Fruit fly (Drosophila melanogaster) whole organism, embryonic: Measurements from ENCODE around the gene CG5262.

ENCODE experiments used
- Antp ChIP-seq: fragments of 200-800 bp; sonication (Bioruptor generic); optimal IDR thresholded peaks from 3 replicates; lab custom pipeline; 2016; ENCODE audit warnings: missing biosample characterization, missing genetic modification characterization
- B-H1 ChIP-seq: fragments of 200-800 bp; sonication (Bioruptor generic); IDR thresholded peaks from 3 replicates; pipeline ENCODE4 v1.3.6; 2022; ENCODE audit warnings: missing biosample characterization, missing genetic modification characterization
- B-H2 ChIP-seq: fragments of 200-800 bp; sonication (Bioruptor generic); optimal IDR thresholded peaks from 2 replicates; lab custom pipeline; 2018; ENCODE audit warnings: missing biosample characterization, mild to moderate bottlenecking, missing genetic modification characterization
- BtbVII ChIP-seq: fragments of 200-800 bp; sonication (Bioruptor generic); optimal IDR thresholded peaks from 3 replicates; lab custom pipeline; 2017; ENCODE audit warnings: missing biosample characterization, mild to moderate bottlenecking, missing genetic modification characterization
- C15 ChIP-seq: fragments of 200-800 bp; sonication (Bioruptor generic); IDR thresholded peaks from 3 replicates; pipeline ENCODE4 v1.3.6; 2022; ENCODE audit warnings: missing biosample characterization, missing genetic modification characterization
- CG11093 ChIP-seq: fragments of 200-800 bp; sonication (Bioruptor generic); IDR thresholded peaks from 3 replicates; pipeline ENCODE4 v1.3.6; 2022; ENCODE audit warnings: missing biosample characterization, missing genetic modification characterization
- CG11696 ChIP-seq: fragments of 200-800 bp; sonication (Bioruptor generic); IDR thresholded peaks from 2 replicates; pipeline ENCODE4 v1.3.6; 2022; ENCODE audit warnings: missing biosample characterization, missing genetic modification characterization
- CG11723 ChIP-seq: fragments of 200-800 bp; sonication (Bioruptor generic); optimal IDR thresholded peaks from 2 replicates; lab custom pipeline; 2017; ENCODE audit warnings: missing biosample characterization, mild to moderate bottlenecking, missing genetic modification characterization
- CG12236 ChIP-seq: fragments of 200-800 bp; sonication (Bioruptor generic); optimal IDR thresholded peaks from 2 replicates; lab custom pipeline; 2016; ENCODE audit warnings: missing biosample characterization, missing genetic modification characterization
- CG1233 ChIP-seq: fragments of 200-800 bp; sonication (Bioruptor generic); optimal IDR thresholded peaks from 4 replicates; lab custom pipeline; 2018; ENCODE audit warnings: missing biosample characterization, mild to moderate bottlenecking, missing genetic modification characterization
- CG13287 ChIP-seq: fragments of 200-800 bp; sonication (Bioruptor generic); IDR thresholded peaks from 2 replicates; pipeline ENCODE4 v1.3.6; 2022; ENCODE audit warnings: missing biosample characterization, missing genetic modification characterization; ENCODE audit not compliant: partially characterized antibody
- CG14050 ChIP-seq: fragments of 200-800 bp; sonication (Bioruptor generic); IDR thresholded peaks from 3 replicates; pipeline ENCODE4 v1.3.6; 2022; ENCODE audit warnings: missing biosample characterization, missing genetic modification characterization
- CG16815 ChIP-seq: fragments of 200-800 bp; sonication (Bioruptor generic); optimal IDR thresholded peaks from 3 replicates; lab custom pipeline; 2017; ENCODE audit warnings: missing biosample characterization, mild to moderate bottlenecking, missing genetic modification characterization
- CG17328 ChIP-seq: fragments of 200-800 bp; sonication (Bioruptor generic); IDR thresholded peaks from 2 replicates; pipeline ENCODE4 v1.3.6; 2022; ENCODE audit warnings: missing biosample characterization, missing genetic modification characterization
- CG17359 ChIP-seq: fragments of 200-800 bp; sonication (Bioruptor generic); optimal IDR thresholded peaks from 3 replicates; lab custom pipeline; 2018; ENCODE audit warnings: missing biosample characterization, mild to moderate bottlenecking, missing genetic modification characterization, moderate library complexity
- CG2120 ChIP-seq: fragments of 200-800 bp; sonication (Bioruptor generic); optimal IDR thresholded peaks from 3 replicates; lab custom pipeline; 2016; ENCODE audit warnings: missing biosample characterization, missing genetic modification characterization
- CG2875 ChIP-seq: fragments of 200-800 bp; sonication (Bioruptor generic); optimal IDR thresholded peaks from 2 replicates; lab custom pipeline; 2017; ENCODE audit warnings: missing biosample characterization, mild to moderate bottlenecking, missing genetic modification characterization, missing genetic modification reagents
- CG30431 ChIP-seq: fragments of 200-800 bp; sonication (Bioruptor generic); optimal IDR thresholded peaks from 2 replicates; lab custom pipeline; 2017; ENCODE audit warnings: missing biosample characterization, missing genetic modification characterization
- CG32532 ChIP-seq: fragments of 200-800 bp; sonication (Bioruptor generic); IDR thresholded peaks from 2 replicates; pipeline ENCODE4 v1.3.6; 2022; ENCODE audit warnings: missing biosample characterization, missing genetic modification characterization
- CG3726 ChIP-seq: fragments of 200-800 bp; sonication (Bioruptor generic); IDR thresholded peaks from 3 replicates; pipeline ENCODE4, ENCODE4 v1.3.6; 2022; ENCODE audit warnings: missing biosample characterization, missing genetic modification characterization
- CG3995 ChIP-seq: fragments of 200-800 bp; sonication (Bioruptor generic); optimal IDR thresholded peaks from 3 replicates; lab custom pipeline; 2016; ENCODE audit warnings: missing biosample characterization, missing genetic modification characterization
- CG4424 ChIP-seq: fragments of 200-800 bp; sonication (Bioruptor generic); optimal IDR thresholded peaks from 3 replicates; lab custom pipeline; 2016; ENCODE audit warnings: missing biosample characterization, missing genetic modification characterization
- CG4854 ChIP-seq: fragments of 200-800 bp; sonication (Bioruptor generic); optimal IDR thresholded peaks from 2 replicates; lab custom pipeline; 2016; ENCODE audit warnings: missing biosample characterization, missing genetic modification characterization, inconsistent platforms
- CG6765 ChIP-seq: fragments of 200-800 bp; sonication (Bioruptor generic); optimal IDR thresholded peaks from 3 replicates; lab custom pipeline; 2017; ENCODE audit warnings: missing biosample characterization, mild to moderate bottlenecking, missing genetic modification characterization
- CG7839 ChIP-seq: fragments of 200-800 bp; sonication (Bioruptor generic); optimal IDR thresholded peaks from 3 replicates; lab custom pipeline; 2018; ENCODE audit warnings: missing biosample characterization, mild to moderate bottlenecking, missing genetic modification characterization, moderate library complexity
- CG8281 ChIP-seq: fragments of 200-800 bp; sonication (Bioruptor generic); optimal IDR thresholded peaks from 2 replicates; lab custom pipeline; 2018; ENCODE audit warnings: missing biosample characterization, mild to moderate bottlenecking, missing genetic modification characterization, moderate library complexity
- CG9797 ChIP-seq: fragments of 200-800 bp; sonication (Bioruptor generic); optimal IDR thresholded peaks from 3 replicates; lab custom pipeline; 2018; ENCODE audit warnings: missing biosample characterization, mild to moderate bottlenecking, missing genetic modification characterization
- ERR ChIP-seq: fragments of 200-800 bp; sonication (Bioruptor generic); optimal IDR thresholded peaks from 2 replicates; lab custom pipeline; 2016; ENCODE audit warnings: missing biosample characterization, missing genetic modification characterization
- Eip74EF ChIP-seq, 2 experiments: fragments of 200-800 bp in 1 of 2; fragments of >200 bp in 1 of 2; sonication (Bioruptor generic) in 1 of 2; optimal IDR thresholded peaks; 2 replicates each; lab custom pipeline; 2017 to 2019; ENCODE audit warnings: missing biosample characterization in 2 of 2, missing genetic modification characterization in 2 of 2, mild to moderate bottlenecking in 1 of 2, moderate library complexity in 1 of 2
- Gug ChIP-seq: fragments of 200-800 bp; sonication (Bioruptor generic); IDR thresholded peaks from 4 replicates; pipeline ENCODE4 v1.3.6; 2022; ENCODE audit warnings: missing biosample characterization, missing genetic modification characterization
- H15 ChIP-seq: fragments of 200-800 bp; sonication (Bioruptor generic); IDR thresholded peaks from 3 replicates; pipeline ENCODE4 v1.3.6; 2022; ENCODE audit warnings: missing biosample characterization, missing genetic modification characterization
- Mes4 ChIP-seq: fragments of 200-800 bp; sonication (Bioruptor generic); optimal IDR thresholded peaks from 2 replicates; lab custom pipeline; 2016; ENCODE audit warnings: missing biosample characterization, missing genetic modification characterization
- Neu2 ChIP-seq: fragments of 200-800 bp; sonication (Bioruptor generic); optimal IDR thresholded peaks from 3 replicates; lab custom pipeline; 2016; ENCODE audit warnings: missing biosample characterization, missing genetic modification characterization, borderline replicate concordance
- PHDP ChIP-seq: fragments of 200-800 bp; sonication (Bioruptor generic); optimal IDR thresholded peaks from 3 replicates; lab custom pipeline; 2018; ENCODE audit warnings: missing biosample characterization, mild to moderate bottlenecking, missing genetic modification characterization, moderate library complexity
- Side ChIP-seq: fragments of 200-800 bp; sonication (Bioruptor generic); optimal IDR thresholded peaks from 2 replicates; lab custom pipeline; 2016; ENCODE audit warnings: missing biosample characterization, missing genetic modification characterization
- Sry-δ ChIP-seq: fragments of 200-800 bp; sonication (Bioruptor generic); optimal IDR thresholded peaks from 2 replicates; lab custom pipeline; 2016; ENCODE audit warnings: missing biosample characterization, missing genetic modification characterization
- Tbp ChIP-seq: fragments of >200 bp; optimal IDR thresholded peaks from 2 replicates; lab custom pipeline; 2018; ENCODE audit warnings: missing biosample characterization, missing genetic modification characterization
- al ChIP-seq: fragments of 200-800 bp; sonication (Bioruptor generic); IDR thresholded peaks from 2 replicates; pipeline ENCODE4 v1.3.6; 2022; ENCODE audit warnings: missing biosample characterization, missing genetic modification characterization
- ap ChIP-seq: fragments of 200-800 bp; sonication (Bioruptor generic); IDR thresholded peaks from 2 replicates; pipeline ENCODE4 v1.3.6; 2022; ENCODE audit warnings: missing biosample characterization, missing genetic modification characterization
- cg ChIP-seq: fragments of 200-800 bp; sonication (Bioruptor generic); optimal IDR thresholded peaks from 3 replicates; lab custom pipeline; 2019; ENCODE audit warnings: missing biosample characterization, mild to moderate bottlenecking, missing genetic modification characterization, moderate library complexity
- corto ChIP-seq: fragments of 200-800 bp; sonication (Bioruptor generic); optimal IDR thresholded peaks from 2 replicates; lab custom pipeline; 2016; ENCODE audit warnings: missing biosample characterization, mild to moderate bottlenecking, missing genetic modification characterization, moderate library complexity
- cwo ChIP-seq: fragments of 200-800 bp; sonication (Bioruptor generic); optimal IDR thresholded peaks from 3 replicates; lab custom pipeline; 2017; ENCODE audit warnings: missing biosample characterization, missing genetic modification characterization, mild to moderate bottlenecking, moderate library complexity, missing genetic modification reagents
- da ChIP-seq: fragments of 200-800 bp; sonication (Bioruptor generic); optimal IDR thresholded peaks from 2 replicates; lab custom pipeline; 2016; ENCODE audit warnings: missing biosample characterization, missing genetic modification characterization
- en ChIP-seq: fragments of 200-800 bp; sonication (Bioruptor generic); optimal IDR thresholded peaks from 2 replicates; lab custom pipeline; 2016; ENCODE audit warnings: missing biosample characterization, missing genetic modification characterization
- gcm ChIP-seq: fragments of 200-800 bp; sonication (Bioruptor generic); optimal IDR thresholded peaks from 2 replicates; lab custom pipeline; 2019; ENCODE audit warnings: missing biosample characterization, mild to moderate bottlenecking, missing genetic modification characterization, moderate library complexity
- jumu ChIP-seq: fragments of 200-800 bp; sonication (Bioruptor generic); optimal IDR thresholded peaks from 3 replicates; lab custom pipeline; 2016; ENCODE audit warnings: missing biosample characterization, missing genetic modification characterization
- peb ChIP-seq: fragments of 200-800 bp; sonication (Bioruptor generic); IDR thresholded peaks from 2 replicates; pipeline ENCODE4 v1.3.6; 2022; ENCODE audit warnings: missing biosample characterization, missing genetic modification characterization
- ro ChIP-seq: fragments of 200-800 bp; sonication (Bioruptor generic); IDR thresholded peaks from 2 replicates; pipeline ENCODE4 v1.3.6; 2022; ENCODE audit warnings: missing biosample characterization, missing genetic modification characterization
- run ChIP-seq: fragments of 200-800 bp; sonication (Bioruptor generic); optimal IDR thresholded peaks from 3 replicates; lab custom pipeline; 2018; ENCODE audit warnings: missing biosample characterization, mild to moderate bottlenecking, missing genetic modification characterization
- sqz ChIP-seq: fragments of 200-800 bp; sonication (Bioruptor generic); optimal IDR thresholded peaks from 3 replicates; lab custom pipeline; 2018; ENCODE audit warnings: missing biosample characterization, mild to moderate bottlenecking, missing genetic modification characterization
- unpg ChIP-seq: fragments of 200-800 bp; sonication (Bioruptor generic); optimal IDR thresholded peaks from 3 replicates; lab custom pipeline; 2018; ENCODE audit warnings: missing biosample characterization, mild to moderate bottlenecking, missing genetic modification characterization, moderate library complexity
- vvl ChIP-seq: fragments of 200-800 bp; sonication (Bioruptor generic); IDR thresholded peaks from 2 replicates; pipeline ENCODE4 v1.3.6; 2022; ENCODE audit warnings: missing biosample characterization, missing genetic modification characterization
- z ChIP-seq: fragments of 200-800 bp; sonication (Bioruptor generic); IDR thresholded peaks from 3 replicates; pipeline ENCODE4 v1.3.6; 2022; ENCODE audit warnings: missing biosample characterization, missing genetic modification characterization

Gene CG5262

dm6 chr3L:20410780-20411179 is 19.5 kb downstream of the CG5262 start (continued):
- TF ChIP-seq CG8281 (tag; lab: Kevin White, UChicago), result no peak
- TF ChIP-seq CG14050 (GFP tag; lab: Robert Waterston, UW), result no peak
- no peak for TF ChIP-seq peb (GFP tag; lab: Robert Waterston, UW)
- TF ChIP-seq corto (GFP tag; lab: Kevin White, UChicago), result no peak
- no peak for TF ChIP-seq gcm (GFP tag; lab: Kevin White, UChicago)
- TF ChIP-seq run (tag; lab: Kevin White, UChicago), result no peak
- no peak for TF ChIP-seq CG12236 (GFP tag; lab: Kevin White, UChicago)
- TF ChIP-seq CG2875 (GFP tag; lab: Kevin White, UChicago), result no peak
- no peak for TF ChIP-seq Mes4 (GFP tag; lab: Kevin White, UChicago)
- TF ChIP-seq CG1233, result no peak
- peak; percentile 61 for TF ChIP-seq vvl
- TF ChIP-seq Antp (GFP tag; lab: Kevin White, UChicago), result no peak
- no peak for TF ChIP-seq Sry-δ
- TF ChIP-seq CG11093 (GFP tag; lab: Robert Waterston, UW), result no peak
- peak; percentile 42 for TF ChIP-seq unpg (GFP tag; lab: Kevin White, UChicago)
- TF ChIP-seq ro, result no peak
- no peak for TF ChIP-seq CG17328
- no peak for TF ChIP-seq sqz (GFP tag; lab: Kevin White, UChicago)
- no peak for TF ChIP-seq z (GFP tag; lab: Robert Waterston, UW)
- TF ChIP-seq CG2120, result no peak
- no peak for TF ChIP-seq da (GFP tag; lab: Kevin White, UChicago)
- TF ChIP-seq B-H2, result peak; percentile 24
- no peak for TF ChIP-seq CG32532
- no peak for TF ChIP-seq Side (GFP tag; lab: Kevin White, UChicago)
- TF ChIP-seq CG4424 (GFP tag; lab: Kevin White, UChicago), result no peak
- TF ChIP-seq CG16815 (GFP tag; lab: Kevin White, UChicago), result no peak
- TF ChIP-seq Eip74EF (GFP tag; optimal IDR thresholded peaks at IDR 0.05; lab: Kevin White, UChicago), result peak in 1 of 2 experiments; percentile 52
- peak; percentile 17 for TF ChIP-seq CG6765 (GFP tag; lab: Kevin White, UChicago)
- TF ChIP-seq ERR (GFP tag; lab: Kevin White, UChicago), result no peak
- TF ChIP-seq CG13287 (GFP tag; lab: Robert Waterston, UW), result no peak
- TF ChIP-seq CG4854 (GFP tag; lab: Kevin White, UChicago), result no peak
- no peak for TF ChIP-seq CG3726 (GFP tag; lab: Robert Waterston, UW)
- no peak for TF ChIP-seq CG7839 (tag; lab: Kevin White, UChicago)
- TF ChIP-seq C15, result no peak
- no peak for TF ChIP-seq Gug (GFP tag; lab: Robert Waterston, UW)
- TF ChIP-seq al (GFP tag; lab: Robert Waterston, UW), result no peak
- TF ChIP-seq CG30431 (GFP tag; lab: Kevin White, UChicago), result no peak
- TF ChIP-seq CG17359 (tag; lab: Kevin White, UChicago), result peak; percentile 16
- no peak for TF ChIP-seq CG11696 (GFP tag; lab: Robert Waterston, UW)
- no peak for TF ChIP-seq CG9797 (GFP tag; lab: Kevin White, UChicago)
- no peak for TF ChIP-seq ap
- no peak for TF ChIP-seq en (GFP tag; lab: Kevin White, UChicago)
- no peak for TF ChIP-seq B-H1 (GFP tag; lab: Robert Waterston, UW)
- no peak for TF ChIP-seq H15 (GFP tag; lab: Robert Waterston, UW)
- TF ChIP-seq Tbp (GFP tag; lab: Kevin White, UChicago), result no peak
- peak; percentile 35 for TF ChIP-seq PHDP
- TF ChIP-seq BtbVII (GFP tag; lab: Kevin White, UChicago), result no peak
- TF ChIP-seq Neu2, result no peak
- no peak for TF ChIP-seq CG11723 (GFP tag; lab: Kevin White, UChicago)
- no peak for TF ChIP-seq cwo (GFP tag; lab: Kevin White, UChicago)
- TF ChIP-seq cg, result peak; percentile 60
- TF ChIP-seq jumu (GFP tag; lab: Kevin White, UChicago), result no peak
- TF ChIP-seq CG3995, result no peak
